Worm (Caenorhabditis elegans) whole organism, L3 larva: ENCODE data around the gene tbx-35.

Experiments
- R02D3.7 ChIP-seq: fragments of 150-350 bp; optimal IDR thresholded peaks from 2 replicates; lab custom pipeline; 2014; ENCODE audit warnings: missing biosample characterization, missing genetic modification characterization
- ZK546.5 ChIP-seq: sonication (generic microtip); optimal IDR thresholded peaks from 2 replicates; lab custom pipeline; 2017; ENCODE audit warnings: missing biosample characterization, missing genetic modification characterization
- aly-2 ChIP-seq: fragments of 150-350 bp; optimal IDR thresholded peaks from 2 replicates; lab custom pipeline; 2014; ENCODE audit warnings: missing biosample characterization, missing genetic modification characterization
- ceh-16 ChIP-seq: sonication (generic microtip); optimal IDR thresholded peaks from 2 replicates; lab custom pipeline; 2017; ENCODE audit warnings: missing biosample characterization, missing genetic modification characterization
- ceh-28 ChIP-seq: fragments of 150-350 bp; optimal IDR thresholded peaks from 2 replicates; lab custom pipeline; 2014; ENCODE audit warnings: missing biosample characterization, missing genetic modification reagents, missing genetic modification characterization
- ceh-82 ChIP-seq: fragments of 150-350 bp; optimal IDR thresholded peaks from 2 replicates; lab custom pipeline; 2014; ENCODE audit warnings: missing biosample characterization, missing genetic modification characterization
- ceh-9 ChIP-seq: sonication (generic microtip); optimal IDR thresholded peaks from 2 replicates; lab custom pipeline; 2018; ENCODE audit warnings: missing biosample characterization, missing genetic modification characterization
- daf-12 ChIP-seq: fragments of 150-350 bp; optimal IDR thresholded peaks from 2 replicates; lab custom pipeline; 2014; ENCODE audit warnings: missing biosample characterization, missing genetic modification reagents, missing genetic modification characterization
- egl-27 ChIP-seq: sonication (generic microtip); optimal IDR thresholded peaks from 4 replicates; lab custom pipeline; 2017; ENCODE audit warnings: missing biosample characterization, missing genetic modification reagents, missing genetic modification characterization
- egl-5 ChIP-seq: fragments of 150-350 bp; optimal IDR thresholded peaks from 2 replicates; lab custom pipeline; 2017; ENCODE audit warnings: missing biosample characterization, missing genetic modification reagents, missing genetic modification characterization, inconsistent platforms
- elt-2 ChIP-seq: sonication (generic microtip); optimal IDR thresholded peaks from 2 replicates; lab custom pipeline; 2016; ENCODE audit warnings: missing genetic modification reagents, mild to moderate bottlenecking, missing genetic modification characterization, missing compliant biosample characterization
- elt-3 ChIP-seq, 3 experiments: fragments of 150-350 bp in 1 of 3; sonication (generic microtip) in 2 of 3; optimal IDR thresholded peaks; 2 replicates in 2 of 3; 4 replicates in 1 of 3; lab custom pipeline; 2014 to 2017; ENCODE audit warnings: missing biosample characterization in 3 of 3, missing genetic modification characterization in 3 of 3
- eor-1 ChIP-seq, 2 experiments: fragments of 150-350 bp; optimal IDR thresholded peaks; 2 replicates each; lab custom pipeline; 2014 to 2018; ENCODE audit warnings: missing biosample characterization in 2 of 2, missing genetic modification characterization in 2 of 2
- fkh-10 ChIP-seq: sonication (generic microtip); optimal IDR thresholded peaks from 2 replicates; lab custom pipeline; 2017; ENCODE audit warnings: missing biosample characterization, missing genetic modification reagents, missing genetic modification characterization
- hmg-11 ChIP-seq: sonication (generic microtip); optimal IDR thresholded peaks from 2 replicates; lab custom pipeline; 2016; ENCODE audit warnings: missing genetic modification characterization, missing compliant biosample characterization
- jun-1 ChIP-seq: fragments of 150-350 bp; optimal IDR thresholded peaks from 2 replicates; lab custom pipeline; 2014; ENCODE audit warnings: missing biosample characterization, missing genetic modification reagents, missing genetic modification characterization
- lin-39 ChIP-seq: fragments of 150-350 bp; optimal IDR thresholded peaks from 2 replicates; lab custom pipeline; 2018; ENCODE audit warnings: missing biosample characterization, missing genetic modification reagents, missing genetic modification characterization
- lsy-12 ChIP-seq: sonication (generic microtip); optimal IDR thresholded peaks from 2 replicates; lab custom pipeline; 2016; ENCODE audit warnings: mild to moderate bottlenecking, missing genetic modification characterization, missing compliant biosample characterization
- mdl-1 ChIP-seq: fragments of 150-350 bp; optimal IDR thresholded peaks from 2 replicates; lab custom pipeline; 2014; ENCODE audit warnings: missing biosample characterization, missing genetic modification characterization
- nfya-1 ChIP-seq: sonication (generic microtip); optimal IDR thresholded peaks from 2 replicates; lab custom pipeline; 2017; ENCODE audit warnings: missing genetic modification characterization, mild to moderate bottlenecking, missing compliant biosample characterization, antibody characterized with exemption, moderate library complexity; ENCODE audit not compliant: insufficient read depth
- nhr-12 ChIP-seq: fragments of 150-350 bp; optimal IDR thresholded peaks from 2 replicates; lab custom pipeline; 2014; ENCODE audit warnings: missing biosample characterization, missing genetic modification characterization
- nhr-23 ChIP-seq: fragments of 150-350 bp; optimal IDR thresholded peaks from 2 replicates; lab custom pipeline; 2014; ENCODE audit warnings: missing biosample characterization, missing genetic modification reagents, missing genetic modification characterization
- nhr-237 ChIP-seq: fragments of 150-350 bp; optimal IDR thresholded peaks from 2 replicates; lab custom pipeline; 2014; ENCODE audit warnings: missing biosample characterization, missing genetic modification characterization
- nhr-25 ChIP-seq: sonication (generic microtip); optimal IDR thresholded peaks from 2 replicates; lab custom pipeline; 2017; ENCODE audit warnings: missing biosample characterization, missing genetic modification characterization
- nhr-28 ChIP-seq: fragments of 150-350 bp; optimal IDR thresholded peaks from 2 replicates; lab custom pipeline; 2014; ENCODE audit warnings: missing biosample characterization, missing genetic modification characterization
- nhr-43 ChIP-seq: sonication (generic microtip); optimal IDR thresholded peaks from 2 replicates; lab custom pipeline; 2016; ENCODE audit warnings: mild to moderate bottlenecking, missing genetic modification characterization, missing compliant biosample characterization; ENCODE audit not compliant: poor library complexity, severe bottlenecking
- nhr-67 ChIP-seq: fragments of 150-350 bp; optimal IDR thresholded peaks from 2 replicates; lab custom pipeline; 2014; ENCODE audit warnings: missing biosample characterization, missing genetic modification characterization
- nhr-77 ChIP-seq: fragments of 150-350 bp; optimal IDR thresholded peaks from 2 replicates; lab custom pipeline; 2014; ENCODE audit warnings: missing biosample characterization, missing genetic modification characterization
- pha-4 ChIP-seq: fragments of 150-350 bp; optimal IDR thresholded peaks from 2 replicates; lab custom pipeline; 2014; ENCODE audit warnings: missing biosample characterization, missing genetic modification reagents, missing genetic modification characterization
- pqm-1 ChIP-seq: fragments of 150-350 bp; optimal IDR thresholded peaks from 2 replicates; lab custom pipeline; 2017; ENCODE audit warnings: missing biosample characterization, missing genetic modification characterization, inconsistent platforms
- skn-1 ChIP-seq: fragments of 150-350 bp; optimal IDR thresholded peaks from 2 replicates; lab custom pipeline; 2014; ENCODE audit warnings: missing biosample characterization, missing genetic modification characterization
- tbx-2 ChIP-seq: sonication (generic microtip); optimal IDR thresholded peaks from 2 replicates; lab custom pipeline; 2016; ENCODE audit warnings: mild to moderate bottlenecking, missing genetic modification characterization, missing compliant biosample characterization
- unc-39 ChIP-seq: sonication (generic microtip); optimal IDR thresholded peaks from 4 replicates; lab custom pipeline; 2017; ENCODE audit warnings: missing biosample characterization, missing genetic modification characterization
- unc-62 ChIP-seq: fragments of 150-350 bp; sonication (generic microtip); optimal IDR thresholded peaks from 4 replicates; lab custom pipeline; 2014; ENCODE audit warnings: missing biosample characterization, missing genetic modification reagents, missing genetic modification characterization
- zag-1 ChIP-seq: fragments of 150-350 bp; optimal IDR thresholded peaks from 2 replicates; lab custom pipeline; 2014; ENCODE audit warnings: missing biosample characterization, missing genetic modification characterization
- ztf-11 ChIP-seq: fragments of 150-350 bp; optimal IDR thresholded peaks from 2 replicates; lab custom pipeline; 2014; ENCODE audit warnings: missing biosample characterization, missing genetic modification characterization
- ztf-4 ChIP-seq: fragments of 150-350 bp; optimal IDR thresholded peaks from 2 replicates; lab custom pipeline; 2014; ENCODE audit warnings: missing biosample characterization, missing genetic modification characterization

Gene tbx-35

DNA sequence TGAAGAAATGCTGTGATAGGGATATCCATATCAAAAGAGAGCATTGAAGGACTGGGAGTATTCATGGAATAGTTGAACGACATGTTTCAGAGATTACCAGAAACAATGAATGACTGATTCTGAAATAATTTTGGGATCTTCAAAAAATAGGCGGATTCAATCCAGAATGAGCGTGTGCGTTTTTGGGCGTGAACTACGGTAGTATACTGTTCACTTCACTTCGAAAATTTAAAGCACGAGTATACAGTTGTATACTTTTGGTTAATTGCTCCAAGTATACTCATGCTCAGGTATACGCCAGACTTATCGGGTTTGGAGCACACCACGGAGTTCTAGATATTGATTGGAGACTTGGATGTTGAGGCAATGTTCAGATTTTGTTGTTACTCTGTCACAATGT is at the start of gene tbx-35:
Gene tbx-35, minus strand, starts transcription at position 101 of the 400 bp plus-strand sequence.
- TF ChIP-seq lsy-12 (tag; lab: Kevin White, UChicago): no peak
- no peak for TF ChIP-seq ceh-16 (tag; lab: Kevin White, UChicago)
- TF ChIP-seq nfya-1: no peak
- no peak for TF ChIP-seq pha-4 (tag; lab: Kevin White, UChicago)
- TF ChIP-seq elt-2: no peak
- no peak for TF ChIP-seq eor-1 (tag; optimal IDR thresholded peaks at IDR 0.05; lab: Kevin White, UChicago)
- TF ChIP-seq ZK546.5 (tag; lab: Kevin White, UChicago): no peak
- TF ChIP-seq aly-2 (tag; lab: Kevin White, UChicago): no peak
- no peak for TF ChIP-seq R02D3.7 (tag; lab: Kevin White, UChicago)
- no peak for TF ChIP-seq hmg-11 (tag; lab: Kevin White, UChicago)
- no peak for TF ChIP-seq elt-3 (tag; optimal IDR thresholded peaks at IDR 0.05; lab: Kevin White, UChicago)
- TF ChIP-seq pqm-1 (tag; lab: Kevin White, UChicago): no peak
- TF ChIP-seq nhr-67 (tag; lab: Kevin White, UChicago): no peak
- no peak for TF ChIP-seq mdl-1 (tag; lab: Kevin White, UChicago)
- TF ChIP-seq jun-1: no peak
- TF ChIP-seq ceh-82: no peak
- TF ChIP-seq nhr-43 (tag; lab: Kevin White, UChicago): no peak

DNA sequence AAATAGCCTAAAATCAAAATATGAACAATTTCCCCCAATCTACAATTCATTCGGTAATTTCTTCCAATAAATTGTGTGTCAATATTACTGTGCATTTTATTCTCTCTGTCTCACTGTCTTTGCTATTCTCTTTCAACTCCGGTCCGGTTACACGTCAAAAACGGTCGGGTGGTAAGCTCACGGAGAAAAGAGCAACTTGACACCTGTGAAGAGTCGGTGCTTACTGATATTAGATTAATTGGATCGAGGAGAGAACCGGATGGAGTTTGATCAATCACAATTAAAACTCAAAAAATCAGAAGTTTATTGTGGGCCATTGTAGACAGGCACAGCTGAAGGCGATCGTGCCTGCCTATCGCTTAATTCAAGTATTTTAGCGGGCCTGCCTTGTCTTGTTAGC is 49.7 kb upstream of the tbx-35 start:
- TF ChIP-seq nhr-43 (tag; lab: Kevin White, UChicago) (peak; percentile 13), elt-2 (peak; percentile 26), nfya-1 (no peak), ceh-9 (tag; lab: Kevin White, UChicago) (no peak)

- TF ChIP-seq unc-39 (tag; lab: Kevin White, UChicago) (no peak), nfya-1 (peak; percentile 35), skn-1 (tag; lab: Kevin White, UChicago) (peak; percentile 48), ceh-28 (tag; lab: Kevin White, UChicago) (no peak), hmg-11 (tag; lab: Kevin White, UChicago) (no peak), elt-3 (tag; optimal IDR thresholded peaks at IDR 0.05; lab: Kevin White, UChicago) (no peak), nhr-43 (tag; lab: Kevin White, UChicago) (peak; percentile 90), mdl-1 (tag; lab: Kevin White, UChicago) (no peak), R02D3.7 (tag; lab: Kevin White, UChicago) (no peak), pqm-1 (tag; lab: Kevin White, UChicago) (peak; percentile 7), unc-62 (GFP tag; lab: Kevin White, UChicago) (no peak), egl-27 (no peak), nhr-23 (peak; percentile 66), pha-4 (tag; lab: Kevin White, UChicago) (peak; percentile 27), egl-5 (tag; lab: Kevin White, UChicago) (no peak), nhr-77 (tag; lab: Kevin White, UChicago) (no peak), tbx-2 (tag; lab: Kevin White, UChicago) (no peak), lsy-12 (tag; lab: Kevin White, UChicago) (no peak), aly-2 (tag; lab: Kevin White, UChicago) (no peak), elt-2 (peak; percentile 80), nhr-237 (tag; lab: Kevin White, UChicago) (no peak), nhr-28 (tag; lab: Kevin White, UChicago) (no peak), zag-1 (tag; lab: Kevin White, UChicago) (no peak), nhr-25 (no peak)
- TF ChIP-seq, all 47 proteins: peak for 7
These were observed 47.0 kb upstream of the tbx-35 start for ce11 chrII:5572082-5572746.

DNA sequence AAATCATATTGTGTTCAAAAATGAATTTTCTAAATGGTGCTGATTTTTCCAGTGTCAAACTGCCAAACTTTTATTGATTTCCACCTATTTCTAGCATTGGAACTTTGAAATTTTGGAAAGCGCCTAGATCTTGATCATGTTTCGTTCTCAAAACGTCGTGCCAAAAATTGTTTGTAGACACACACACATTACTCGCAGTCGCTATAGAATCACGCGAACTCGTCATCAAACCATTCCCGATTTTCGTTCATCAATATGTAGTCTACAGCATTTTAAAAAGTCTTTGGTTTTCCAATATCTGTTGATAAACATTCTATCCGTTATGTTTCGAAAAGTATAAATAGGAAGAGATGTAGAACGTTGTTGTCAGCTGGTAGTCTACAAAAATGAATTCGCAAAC is 45.1 kb upstream of the tbx-35 start, which contains the start of the genes C17C3.1 and C17C3.15:
Gene C17C3.1, plus strand, starts transcription at position 301 of the 400 bp plus-strand sequence.
Gene C17C3.15, plus strand, starts transcription at position 383 of the 400 bp plus-strand sequence.
- no peak for TF ChIP-seq nhr-12 (tag; lab: Kevin White, UChicago)
- TF ChIP-seq nhr-28 (tag; lab: Kevin White, UChicago): no peak
- no peak for TF ChIP-seq pqm-1 (tag; lab: Kevin White, UChicago)
- no peak for TF ChIP-seq ztf-11
- TF ChIP-seq unc-39 (tag; lab: Kevin White, UChicago): no peak
- no peak for TF ChIP-seq ztf-4
- TF ChIP-seq nfya-1: no peak
- no peak for TF ChIP-seq lin-39 (tag; lab: Kevin White, UChicago)
- TF ChIP-seq ZK546.5 (tag; lab: Kevin White, UChicago): no peak
- no peak for TF ChIP-seq nhr-23
- no peak for TF ChIP-seq nhr-43 (tag; lab: Kevin White, UChicago)
- no peak for TF ChIP-seq daf-12 (tag; lab: Kevin White, UChicago)
- no peak for TF ChIP-seq fkh-10 (GFP tag; lab: Kevin White, UChicago)
- TF ChIP-seq ceh-16 (tag; lab: Kevin White, UChicago): no peak
